Fruit fly (Drosophila melanogaster) whole organism, wandering third instar larva: ENCODE results near the gene CG13113.

Experiments used
- Abd-B ChIP-seq: fragments of >200 bp; optimal IDR thresholded peaks from 2 replicates; lab custom pipeline; 2017; ENCODE audit warnings: missing biosample characterization, missing genetic modification characterization
- CG32264 ChIP-seq: fragments of 200-800 bp; sonication (Bioruptor generic); optimal IDR thresholded peaks from 2 replicates; lab custom pipeline; 2016; ENCODE audit warnings: missing biosample characterization, missing genetic modification characterization
- GATAd ChIP-seq: sonication (Bioruptor generic); optimal IDR thresholded peaks from 2 replicates; lab custom pipeline; 2016; ENCODE audit warnings: missing biosample characterization, missing genetic modification characterization
- HLH106 ChIP-seq: fragments of 200-800 bp; optimal IDR thresholded peaks from 3 replicates; lab custom pipeline; 2019; ENCODE audit warnings: missing biosample characterization, mild to moderate bottlenecking, missing genetic modification characterization, moderate library complexity
- Vsx2 ChIP-seq: fragments of 200-300, 225-300 bp; sonication (Bioruptor generic); optimal IDR thresholded peaks from 2 replicates; lab custom pipeline; 2018; ENCODE audit warnings: missing biosample characterization, missing genetic modification characterization; ENCODE audit not compliant: partially characterized antibody
- fru ChIP-seq: fragments of 200-800 bp; sonication (Bioruptor generic); optimal IDR thresholded peaks from 3 replicates; lab custom pipeline; 2016; ENCODE audit warnings: missing biosample characterization, mild to moderate bottlenecking, missing genetic modification characterization
- lola ChIP-seq: fragments of >200 bp; optimal IDR thresholded peaks from 2 replicates; lab custom pipeline; 2017; ENCODE audit warnings: missing biosample characterization, missing genetic modification characterization
- pan ChIP-seq: fragments of >200 bp; optimal IDR thresholded peaks from 2 replicates; lab custom pipeline; 2017
- sage ChIP-seq: fragments of 200-800 bp; sonication (Bioruptor generic); optimal IDR thresholded peaks from 2 replicates; lab custom pipeline; 2016; ENCODE audit warnings: missing biosample characterization, mild to moderate bottlenecking, missing genetic modification characterization
- usp ChIP-seq: fragments of >200 bp; optimal IDR thresholded peaks from 2 replicates; lab custom pipeline; 2017; ENCODE audit warnings: missing biosample characterization, missing genetic modification characterization

DNA sequence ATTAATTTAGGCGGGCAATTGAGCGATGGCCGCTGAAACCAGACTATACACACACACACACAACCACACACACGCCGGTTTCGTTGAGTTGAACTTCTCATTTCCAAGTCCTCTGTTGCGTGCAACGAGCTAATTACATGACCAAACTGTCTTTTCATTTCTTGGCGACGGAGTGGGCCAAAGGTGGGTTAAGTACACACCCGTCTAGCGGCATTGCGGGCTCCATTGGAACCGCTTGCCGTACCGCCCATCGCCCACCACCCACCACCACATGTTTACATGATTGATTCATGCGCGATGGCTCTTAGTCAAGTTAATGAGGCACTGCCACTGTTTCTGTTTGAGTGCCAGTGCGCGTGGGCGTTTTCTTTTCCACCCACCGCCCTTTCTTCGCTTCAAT, 33.5 kb upstream of the CG13113 start:
- TF ChIP-seq Abd-B (GFP tag; lab: Kevin White, UChicago) (no peak), CG32264 (GFP tag; lab: Kevin White, UChicago) (no peak), fru (GFP tag; lab: Kevin White, UChicago) (no peak), usp (GFP tag; lab: Kevin White, UChicago) (no peak), pan (lab: Kevin White, UChicago) (no peak), GATAd (GFP tag; lab: Kevin White, UChicago) (no peak), Vsx2 (GFP tag; lab: Kevin White, UChicago) (no peak), HLH106 (no peak), sage (GFP tag; lab: Kevin White, UChicago) (no peak), lola (GFP tag; lab: Kevin White, UChicago) (no peak)
